Fruit fly (Drosophila melanogaster) whole organism, pupa: Measurements from ENCODE around the gene CG10809.

ENCODE experiments used
- CG10348 ChIP-seq: fragments of 200-800 bp; sonication (Bioruptor generic); IDR thresholded peaks from 2 replicates; pipeline ENCODE4 v1.3.6; 2022; ENCODE audit warnings: missing biosample characterization, missing genetic modification characterization
- CG12605 ChIP-seq: fragments of 200-800 bp; sonication (Bioruptor generic); IDR thresholded peaks from 2 replicates; pipeline ENCODE4 v1.3.6; 2022; ENCODE audit warnings: missing biosample characterization, missing genetic modification characterization
- CG13204 ChIP-seq: fragments of 200-800 bp; sonication (Bioruptor generic); optimal IDR thresholded peaks from 2 replicates; lab custom pipeline; 2018; ENCODE audit warnings: missing biosample characterization, mild to moderate bottlenecking, missing genetic modification characterization, moderate library complexity
- CG14655 ChIP-seq: fragments of 200-800 bp; sonication (Bioruptor generic); optimal IDR thresholded peaks from 3 replicates; lab custom pipeline; 2017; ENCODE audit warnings: mild to moderate bottlenecking, missing biosample characterization, missing genetic modification reagents, missing genetic modification characterization
- CG15710 ChIP-seq: fragments of 200-800 bp; sonication (Bioruptor generic); optimal IDR thresholded peaks from 2 replicates; lab custom pipeline; 2018; ENCODE audit warnings: missing biosample characterization, mild to moderate bottlenecking, missing genetic modification characterization, moderate library complexity
- CG17806 ChIP-seq: fragments of 200-800 bp; sonication (Bioruptor generic); optimal IDR thresholded peaks from 2 replicates; lab custom pipeline; 2018; ENCODE audit warnings: missing biosample characterization, mild to moderate bottlenecking, missing genetic modification characterization, moderate library complexity
- CG32121 ChIP-seq: fragments of 200-800 bp; sonication (Bioruptor generic); IDR thresholded peaks from 2 replicates; pipeline ENCODE4 v1.3.6; 2022; ENCODE audit warnings: missing biosample characterization, missing genetic modification characterization
- CG34367 ChIP-seq: fragments of 200-800 bp; sonication (Bioruptor generic); optimal IDR thresholded peaks from 2 replicates; lab custom pipeline; 2018; ENCODE audit warnings: missing biosample characterization, mild to moderate bottlenecking, missing genetic modification characterization
- CG4496 ChIP-seq: fragments of 200-800 bp; sonication (Bioruptor generic); IDR thresholded peaks from 3 replicates; pipeline ENCODE4 v1.3.6; 2022; ENCODE audit warnings: missing biosample characterization, missing genetic modification characterization
- CG8159 ChIP-seq: fragments of 200-800 bp; sonication (Bioruptor generic); optimal IDR thresholded peaks from 3 replicates; lab custom pipeline; 2018; ENCODE audit warnings: missing biosample characterization, mild to moderate bottlenecking, missing genetic modification characterization, moderate library complexity
- CG8301 ChIP-seq: fragments of 200-800 bp; sonication (Bioruptor generic); optimal IDR thresholded peaks from 2 replicates; lab custom pipeline; 2018; ENCODE audit warnings: missing biosample characterization, mild to moderate bottlenecking, missing genetic modification characterization
- CG9948 ChIP-seq: fragments of 200-800 bp; sonication (Bioruptor generic); optimal IDR thresholded peaks from 2 replicates; lab custom pipeline; 2018; ENCODE audit warnings: missing biosample characterization, mild to moderate bottlenecking, missing genetic modification characterization, moderate library complexity
- D1 ChIP-seq: fragments of 200-800 bp; sonication (Bioruptor generic); optimal IDR thresholded peaks from 2 replicates; lab custom pipeline; 2018; ENCODE audit warnings: missing biosample characterization, mild to moderate bottlenecking, missing genetic modification characterization, moderate library complexity
- EcR ChIP-seq: fragments of 200-800 bp; sonication (Bioruptor generic); optimal IDR thresholded peaks from 3 replicates; lab custom pipeline; 2019; ENCODE audit warnings: missing biosample characterization, missing genetic modification characterization, mild to moderate bottlenecking, moderate library complexity, missing genetic modification reagents
- Ets98B ChIP-seq: fragments of 200-800 bp; sonication (Bioruptor generic); IDR thresholded peaks from 2 replicates; pipeline ENCODE4 v1.3.6; 2022; ENCODE audit warnings: missing biosample characterization, missing genetic modification characterization
- Pif1A ChIP-seq: fragments of 200-800 bp; sonication (Bioruptor generic); optimal IDR thresholded peaks from 3 replicates; lab custom pipeline; 2016; ENCODE audit warnings: missing biosample characterization, missing genetic modification characterization
- Pif1B ChIP-seq: fragments of 200-800 bp; sonication (Bioruptor generic); optimal IDR thresholded peaks from 3 replicates; lab custom pipeline; 2016; ENCODE audit warnings: missing biosample characterization, missing genetic modification characterization
- Snoo ChIP-seq: fragments of 200-800 bp; sonication (Bioruptor generic); optimal IDR thresholded peaks from 3 replicates; lab custom pipeline; 2017; ENCODE audit warnings: missing biosample characterization, mild to moderate bottlenecking, missing genetic modification characterization, inconsistent platforms
- fd96Ca ChIP-seq: fragments of 200-800 bp; sonication (Bioruptor generic); IDR thresholded peaks from 3 replicates; pipeline ENCODE4 v1.3.6; 2022; ENCODE audit warnings: missing biosample characterization, missing genetic modification characterization
- gl ChIP-seq: fragments of 200-800 bp; sonication (Bioruptor generic); optimal IDR thresholded peaks from 2 replicates; lab custom pipeline; 2018; ENCODE audit warnings: missing biosample characterization, mild to moderate bottlenecking, missing genetic modification characterization
- rn ChIP-seq: fragments of 200-800 bp; sonication (Bioruptor generic); IDR thresholded peaks from 2 replicates; pipeline ENCODE4 v1.3.6; 2022; ENCODE audit warnings: missing biosample characterization, missing genetic modification characterization

Gene CG10809

dm6 chr3L:9850114-9850513, 9.6 kb downstream of the CG10809 start:
- TF ChIP-seq CG9948 = no peak
- TF ChIP-seq gl (tag; lab: Kevin White, UChicago) = no peak
- no peak for TF ChIP-seq Pif1B (GFP tag; lab: Kevin White, UChicago)
- TF ChIP-seq Ets98B = no peak
- TF ChIP-seq CG14655 (GFP tag; lab: Kevin White, UChicago) = no peak
- TF ChIP-seq CG17806 (tag; lab: Kevin White, UChicago) = no peak
- TF ChIP-seq CG34367 (tag; lab: Kevin White, UChicago) = no peak
- TF ChIP-seq CG13204 = no peak
- no peak for TF ChIP-seq rn (GFP tag; lab: Robert Waterston, UW)
- no peak for TF ChIP-seq CG8159 (tag; lab: Kevin White, UChicago)
- no peak for TF ChIP-seq fd96Ca (GFP tag; lab: Robert Waterston, UW)
- TF ChIP-seq CG15710 (tag; lab: Kevin White, UChicago) = no peak
- no peak for TF ChIP-seq Pif1A

- peak; percentile 65 for TF ChIP-seq Ets98B
- peak; percentile 85 for TF ChIP-seq CG13204
- TF ChIP-seq CG12605 = peak; percentile 93
- no peak for TF ChIP-seq CG10348 (GFP tag; lab: Robert Waterston, UW)
- TF ChIP-seq CG34367 (tag; lab: Kevin White, UChicago) = peak; percentile 76
- peak; percentile 74 for TF ChIP-seq CG17806 (tag; lab: Kevin White, UChicago)
- TF ChIP-seq CG8301 (tag; lab: Kevin White, UChicago) = peak; percentile 69
- TF ChIP-seq CG8159 (tag; lab: Kevin White, UChicago) = peak; percentile 84
- peak; percentile 47; the same call in 1 of the 2 replicates for TF ChIP-seq rn (GFP tag; lab: Robert Waterston, UW)
- TF ChIP-seq CG4496 (GFP tag; lab: Robert Waterston, UW) = peak; percentile 81; the same call in 2 of the 3 replicates
- peak; percentile 43 for TF ChIP-seq EcR (GFP tag; lab: Kevin White, UChicago)
- peak; percentile 90 for TF ChIP-seq CG14655 (GFP tag; lab: Kevin White, UChicago)
- TF ChIP-seq Snoo (tag; lab: Kevin White, UChicago) = no peak
- peak; percentile 73 for TF ChIP-seq CG15710 (tag; lab: Kevin White, UChicago)
- TF ChIP-seq CG32121 (GFP tag; lab: Robert Waterston, UW) = no peak
- TF ChIP-seq Pif1B (GFP tag; lab: Kevin White, UChicago) = peak; percentile 82
- peak; percentile 46 for TF ChIP-seq D1 (tag; lab: Kevin White, UChicago)
- peak; percentile 91 for TF ChIP-seq Pif1A
- peak; percentile 97 for TF ChIP-seq gl (tag; lab: Kevin White, UChicago)
- TF ChIP-seq fd96Ca (GFP tag; lab: Robert Waterston, UW) = peak; percentile 55; the same call in 2 of the 3 replicates
- peak; percentile 73 for TF ChIP-seq CG9948
These were observed 10.9 kb downstream of the CG10809 start for dm6 chr3L:9848744-9849143.

- 0 out of 3 replicates have a peak, but pooled peaks have one; percentile 25 for TF ChIP-seq fd96Ca (GFP tag; lab: Robert Waterston, UW)
- TF ChIP-seq Pif1A = peak; percentile 1
- no peak for TF ChIP-seq rn (GFP tag; lab: Robert Waterston, UW)
- no peak for TF ChIP-seq CG9948
- TF ChIP-seq D1 (tag; lab: Kevin White, UChicago) = no peak
- no peak for TF ChIP-seq CG14655 (GFP tag; lab: Kevin White, UChicago)
- no peak for TF ChIP-seq CG10348 (GFP tag; lab: Robert Waterston, UW)
These were observed 12.2 kb downstream of the CG10809 start for dm6 chr3L:9847420-9847977.

dm6 chr3L:9846577-9847342, 12.9 kb downstream of the CG10809 start:
- no peak for TF ChIP-seq CG10348 (GFP tag; lab: Robert Waterston, UW)
- peak; percentile 28 for TF ChIP-seq CG34367 (tag; lab: Kevin White, UChicago)
- 0 out of 3 replicates have a peak, but pooled peaks have one; percentile 25 for TF ChIP-seq CG4496 (GFP tag; lab: Robert Waterston, UW)
- TF ChIP-seq CG12605 = no peak; the same call in 1 of the 2 replicates
- no peak for TF ChIP-seq Pif1B (GFP tag; lab: Kevin White, UChicago)
- TF ChIP-seq Snoo (tag; lab: Kevin White, UChicago) = no peak
- no peak for TF ChIP-seq rn (GFP tag; lab: Robert Waterston, UW)
- TF ChIP-seq Ets98B = no peak
- TF ChIP-seq Pif1A = no peak
- TF ChIP-seq CG8301 (tag; lab: Kevin White, UChicago) = peak; percentile 29
- no peak for TF ChIP-seq CG17806 (tag; lab: Kevin White, UChicago)
- peak; percentile 33 for TF ChIP-seq EcR (GFP tag; lab: Kevin White, UChicago)
- no peak for TF ChIP-seq CG14655 (GFP tag; lab: Kevin White, UChicago)
- peak; percentile 24 for TF ChIP-seq CG13204
- peak; percentile 26 for TF ChIP-seq CG8159 (tag; lab: Kevin White, UChicago)
- peak; percentile 44 for TF ChIP-seq gl (tag; lab: Kevin White, UChicago)
- no peak for TF ChIP-seq fd96Ca (GFP tag; lab: Robert Waterston, UW)
- no peak for TF ChIP-seq CG9948
- no peak for TF ChIP-seq CG32121 (GFP tag; lab: Robert Waterston, UW)
- TF ChIP-seq CG15710 (tag; lab: Kevin White, UChicago) = no peak
- no peak for TF ChIP-seq D1 (tag; lab: Kevin White, UChicago)

- peak; percentile 26 for TF ChIP-seq EcR (GFP tag; lab: Kevin White, UChicago)
- no peak for TF ChIP-seq gl (tag; lab: Kevin White, UChicago)
These were observed 13.6 kb downstream of the CG10809 start for dm6 chr3L:9845980-9846538.
